Worm (Caenorhabditis elegans): ENCODE results near the gene Y47D7A.3.

The Y47D7A.3 gene

DNA sequence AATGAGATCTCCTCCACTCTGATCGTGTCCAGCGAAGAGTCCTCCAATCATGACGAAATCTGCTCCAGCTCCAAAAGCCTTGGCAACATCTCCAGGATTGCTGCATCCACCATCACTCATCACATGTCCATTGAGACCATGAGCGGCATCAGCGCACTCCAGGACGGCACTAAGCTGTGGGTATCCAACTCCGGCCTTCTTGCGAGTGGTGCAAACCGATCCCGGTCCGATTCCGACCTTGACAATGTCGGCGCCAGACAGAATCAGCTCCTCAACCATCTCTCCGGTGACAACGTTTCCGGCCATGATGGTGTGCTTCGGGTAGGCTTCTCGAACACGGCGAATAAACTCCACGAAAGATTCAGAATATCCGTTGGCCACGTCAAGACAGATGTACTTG is 40.2 kb upstream of the Y47D7A.3 start:
- TF ChIP-seq ctbp-1 (GFP tag; IDR thresholded peaks at IDR 0.05) (no peak), nhr-77 (tag; optimal IDR thresholded peaks at IDR 0.05) (no peak), set-16 (GFP tag; IDR thresholded peaks at IDR 0.05) (peak; percentile 55; the same call in 1 of the 2 replicates)

DNA sequence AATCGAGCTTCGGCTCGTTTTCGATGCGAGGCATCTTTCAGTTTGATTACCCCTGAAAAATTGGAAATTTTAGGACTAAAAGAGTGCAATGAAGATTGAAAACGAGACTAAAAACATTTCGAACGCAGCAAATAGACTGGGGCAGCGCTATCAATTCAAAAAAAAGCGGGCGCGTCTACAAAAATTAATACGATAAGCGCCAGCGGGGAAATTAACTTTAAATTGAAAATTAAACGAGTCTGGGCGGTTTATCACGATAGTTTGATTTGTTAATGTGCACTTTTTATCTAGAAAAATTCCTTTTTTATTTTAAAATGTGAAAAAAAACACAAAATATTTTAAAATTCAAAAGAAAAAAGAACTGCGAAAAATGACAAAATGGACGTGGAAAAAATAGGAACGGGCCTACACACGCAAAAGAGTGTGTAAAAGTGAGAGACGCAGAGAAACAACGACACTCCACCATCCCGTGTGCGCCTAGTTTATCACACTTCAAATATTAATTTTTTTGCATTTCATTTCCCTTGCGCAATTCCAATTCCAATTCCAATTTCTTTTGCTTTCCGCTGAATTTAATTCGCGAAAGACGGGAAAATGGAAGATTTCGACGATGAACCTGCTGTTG is 39.3 kb upstream of the Y47D7A.3 start, which contains the start of the genes gmpr-1 and fipp-1:
Gene gmpr-1, minus strand, starts transcription at position 75 of the 625 bp plus-strand sequence.
Gene fipp-1, plus strand, starts transcription at position 499 of the 625 bp plus-strand sequence.
- TF ChIP-seq mxl-3 (GFP tag; optimal IDR thresholded peaks at IDR 0.05): no peak
- TF ChIP-seq nhr-42 (GFP tag; IDR thresholded peaks at IDR 0.05): no peak
- TF ChIP-seq snpc-4 (tag; optimal IDR thresholded peaks at IDR 0.05): no peak
- TF ChIP-seq ZK337.2 (GFP tag; IDR thresholded peaks at IDR 0.05): no peak
- TF ChIP-seq hlh-11 (tag; optimal IDR thresholded peaks at IDR 0.05): peak; percentile 23
- no peak for TF ChIP-seq spr-1 (tag; optimal IDR thresholded peaks at IDR 0.05)
- no peak for TF ChIP-seq lin-1 (GFP tag; IDR thresholded peaks at IDR 0.05)
- no peak for TF ChIP-seq Y5F2A.4 (GFP tag; optimal IDR thresholded peaks at IDR 0.05)
- TF ChIP-seq zfp-2 (tag; optimal IDR thresholded peaks at IDR 0.05): no peak
- TF ChIP-seq nhr-10 (tag; optimal IDR thresholded peaks at IDR 0.05): no peak
- peak in 1 of 2 experiments; percentile 8 for TF ChIP-seq mdl-1 (tag; optimal IDR thresholded peaks at IDR 0.05)
- TF ChIP-seq dpl-1 (GFP tag; optimal IDR thresholded peaks at IDR 0.05): peak; percentile 67
- no peak for TF ChIP-seq tag-97 (GFP tag; IDR thresholded peaks at IDR 0.05)
- TF ChIP-seq hif-1 (tag; optimal IDR thresholded peaks at IDR 0.05): peak in 1 of 2 experiments; percentile 21
- TF ChIP-seq F26F4.8 (GFP tag; conservative IDR thresholded peaks at IDR 0.05): no peak
- TF ChIP-seq madf-5 (GFP tag; IDR thresholded peaks at IDR 0.05): no peak
- no peak for TF ChIP-seq daf-19 (GFP tag; conservative IDR thresholded peaks at IDR 0.05)
- TF ChIP-seq ctbp-1 (GFP tag; IDR thresholded peaks at IDR 0.05): no peak
- TF ChIP-seq mxl-2 (GFP tag; conservative IDR thresholded peaks at IDR 0.05): no peak
- TF ChIP-seq pha-4 (GFP tag; IDR thresholded peaks at IDR 0.05): 0 out of 2 replicates have a peak, but pooled peaks have one; percentile 26
- no peak for TF ChIP-seq pha-4 (tag; optimal IDR thresholded peaks at IDR 0.05)
- no peak for TF ChIP-seq F10B5.3 (tag; optimal IDR thresholded peaks at IDR 0.05)
- no peak for TF ChIP-seq duxl-1 (tag; optimal IDR thresholded peaks at IDR 0.05; ENCODE audit: poor library complexity)
- TF ChIP-seq mes-2 (tag; optimal IDR thresholded peaks at IDR 0.05; ENCODE audit: poor library complexity, severe bottlenecking): peak; percentile 60
- no peak for TF ChIP-seq T26A8.4 (GFP tag; IDR thresholded peaks at IDR 0.05)
- TF ChIP-seq ceh-32 (tag; optimal IDR thresholded peaks at IDR 0.05; ENCODE audit: poor library complexity): no peak
- no peak for TF ChIP-seq nhr-11 (tag; optimal IDR thresholded peaks at IDR 0.05)
- TF ChIP-seq ceh-82 (tag; optimal IDR thresholded peaks at IDR 0.05): no peak
- TF ChIP-seq zip-11 (GFP tag; IDR thresholded peaks at IDR 0.05): no peak
- TF ChIP-seq ceh-28 (tag; optimal IDR thresholded peaks at IDR 0.05): no peak
- no peak for TF ChIP-seq saeg-2 (GFP tag; IDR thresholded peaks at IDR 0.05)
- TF ChIP-seq madf-9 (GFP tag; conservative IDR thresholded peaks at IDR 0.05): no peak
- TF ChIP-seq dmd-8 (GFP tag; IDR thresholded peaks at IDR 0.05): no peak
- no peak for TF ChIP-seq ceh-62 (tag; optimal IDR thresholded peaks at IDR 0.05)
- TF ChIP-seq rbr-2 (tag; optimal IDR thresholded peaks at IDR 0.05): no peak
- TF ChIP-seq tra-1 (GFP tag; IDR thresholded peaks at IDR 0.05): no peak
- peak; percentile 31; the same call in 1 of the 2 replicates for TF ChIP-seq lin-38 (GFP tag; IDR thresholded peaks at IDR 0.05)
- TF ChIP-seq daf-8 (GFP tag; IDR thresholded peaks at IDR 0.05): no peak
- TF ChIP-seq nhr-28 (tag; optimal IDR thresholded peaks at IDR 0.05): no peak
- TF ChIP-seq dve-1 (tag; optimal IDR thresholded peaks at IDR 0.05; ENCODE audit: insufficient read depth): peak; percentile 51
- TF ChIP-seq sdz-12 (GFP tag; optimal IDR thresholded peaks at IDR 0.05): no peak
- TF ChIP-seq aly-2 (tag; optimal IDR thresholded peaks at IDR 0.05): no peak
- TF ChIP-seq nhr-77 (tag; optimal IDR thresholded peaks at IDR 0.05): no peak
- no peak for TF ChIP-seq ama-1 (optimal IDR thresholded peaks at IDR 0.05)
- peak; percentile 42 for TF ChIP-seq hlh-30 (tag; optimal IDR thresholded peaks at IDR 0.05; ENCODE audit: insufficient read depth)
- TF ChIP-seq nhr-6 (tag; optimal IDR thresholded peaks at IDR 0.05): no peak
- peak; percentile 67 for TF ChIP-seq pqm-1 (tag; optimal IDR thresholded peaks at IDR 0.05)
- no peak for TF ChIP-seq jun-1 (tag; optimal IDR thresholded peaks at IDR 0.05)

All from whole organism, L4 larva.